Fruit fly (Drosophila melanogaster) whole organism, wandering third instar larva: ENCODE data around the gene Obp18a.
A peak's percentile ranks its signal among the peaks of the same experiment; 100 is the strongest.

ENCODE experiments used
- Abd-B ChIP-seq: fragments of >200 bp; optimal IDR thresholded peaks from 2 replicates; lab custom pipeline; 2017; ENCODE audit warnings: missing biosample characterization, missing genetic modification characterization
- CG32264 ChIP-seq: fragments of 200-800 bp; sonication (Bioruptor generic); optimal IDR thresholded peaks from 2 replicates; lab custom pipeline; 2016; ENCODE audit warnings: missing biosample characterization, missing genetic modification characterization
- CG9705 ChIP-seq: fragments of 200-800 bp; sonication (Bioruptor generic); optimal IDR thresholded peaks from 2 replicates; lab custom pipeline; 2018; ENCODE audit warnings: missing biosample characterization, mild to moderate bottlenecking, missing genetic modification characterization
- CrebA ChIP-seq: fragments of 200-800 bp; sonication (Bioruptor generic); optimal IDR thresholded peaks from 2 replicates; lab custom pipeline; 2016; ENCODE audit warnings: missing biosample characterization, mild to moderate bottlenecking, missing genetic modification characterization, borderline replicate concordance
- Dfd ChIP-seq: fragments of >200 bp; optimal IDR thresholded peaks from 2 replicates; lab custom pipeline; 2017; ENCODE audit warnings: missing biosample characterization, missing genetic modification characterization
- Dif ChIP-seq: fragments of 200-275, 200-300 bp; sonication (Bioruptor generic); optimal IDR thresholded peaks from 2 replicates; lab custom pipeline; 2018; ENCODE audit warnings: missing biosample characterization, missing genetic modification characterization; ENCODE audit not compliant: partially characterized antibody
- GATAd ChIP-seq: sonication (Bioruptor generic); optimal IDR thresholded peaks from 2 replicates; lab custom pipeline; 2016; ENCODE audit warnings: missing biosample characterization, missing genetic modification characterization
- HLH106 ChIP-seq: fragments of 200-800 bp; optimal IDR thresholded peaks from 3 replicates; lab custom pipeline; 2019; ENCODE audit warnings: missing biosample characterization, mild to moderate bottlenecking, missing genetic modification characterization, moderate library complexity
- Hnf4 ChIP-seq: fragments of 200-800 bp; sonication (Bioruptor generic); optimal IDR thresholded peaks from 2 replicates; lab custom pipeline; 2016; ENCODE audit warnings: missing biosample characterization, mild to moderate bottlenecking, missing genetic modification characterization
- Hr78 ChIP-seq: fragments of >200 bp; optimal IDR thresholded peaks from 2 replicates; lab custom pipeline; 2017; ENCODE audit warnings: missing biosample characterization, missing genetic modification characterization
- Hr83 ChIP-seq: fragments of 200-300 bp; sonication (Bioruptor generic); optimal IDR thresholded peaks from 2 replicates; lab custom pipeline; 2016; ENCODE audit warnings: missing biosample characterization, mild to moderate bottlenecking, missing genetic modification characterization, moderate library complexity; ENCODE audit not compliant: poor library complexity, severe bottlenecking
- Jra ChIP-seq: sonication (Bioruptor generic); optimal IDR thresholded peaks from 2 replicates; lab custom pipeline; 2016; ENCODE audit warnings: missing biosample characterization, missing genetic modification characterization
- Mio ChIP-seq: sonication (Bioruptor generic); optimal IDR thresholded peaks from 2 replicates; lab custom pipeline; 2016; ENCODE audit warnings: missing biosample characterization, missing genetic modification characterization
- Myc ChIP-seq: fragments of >200 bp; optimal IDR thresholded peaks from 2 replicates; lab custom pipeline; 2017
- N ChIP-seq: fragments of >200 bp; optimal IDR thresholded peaks from 2 replicates; lab custom pipeline; 2018; ENCODE audit warnings: missing biosample characterization, missing external identifiers, missing genetic modification characterization
- Rel ChIP-seq, 2 experiments: fragments of 200-800 bp; sonication (Bioruptor generic) in 1 of 2; optimal IDR thresholded peaks; 2 replicates in 1 of 2; 3 replicates in 1 of 2; lab custom pipeline; 2016 to 2019; ENCODE audit warnings: mild to moderate bottlenecking in 2 of 2, missing biosample characterization in 2 of 2, missing genetic modification characterization in 2 of 2, moderate library complexity in 1 of 2
- Sp1 ChIP-seq: fragments of 200-800 bp; sonication (Bioruptor generic); optimal IDR thresholded peaks from 3 replicates; lab custom pipeline; 2019; ENCODE audit warnings: missing biosample characterization, mild to moderate bottlenecking, missing genetic modification characterization, moderate library complexity
- Vsx2 ChIP-seq: fragments of 200-300, 225-300 bp; sonication (Bioruptor generic); optimal IDR thresholded peaks from 2 replicates; lab custom pipeline; 2018; ENCODE audit warnings: missing biosample characterization, missing genetic modification characterization; ENCODE audit not compliant: partially characterized antibody
- br ChIP-seq: fragments of 200-800 bp; sonication (Bioruptor generic); optimal IDR thresholded peaks from 2 replicates; lab custom pipeline; 2016; ENCODE audit warnings: missing biosample characterization, missing genetic modification characterization
- brk ChIP-seq: fragments of 200-800 bp; sonication (Bioruptor generic); optimal IDR thresholded peaks from 2 replicates; lab custom pipeline; 2016; ENCODE audit warnings: missing biosample characterization, mild to moderate bottlenecking, missing genetic modification characterization
- dl ChIP-seq, 2 experiments: fragments of 175-275, 200-275 bp in 1 of 2; fragments of 200-275 bp in 1 of 2; sonication (Bioruptor generic); optimal IDR thresholded peaks; lab custom pipeline; 2018; ENCODE audit warnings: mild to moderate bottlenecking in 2 of 2, missing biosample characterization in 2 of 2, missing genetic modification characterization in 2 of 2, moderate library complexity in 2 of 2; ENCODE audit not compliant: partially characterized antibody in 2 of 2, insufficient read depth in 1 of 2
- dmrt93B ChIP-seq: fragments of 200-800 bp; sonication (Bioruptor generic); optimal IDR thresholded peaks from 2 replicates; lab custom pipeline; 2018; ENCODE audit warnings: missing biosample characterization, mild to moderate bottlenecking, missing genetic modification characterization
- dsf ChIP-seq: sonication (Bioruptor generic); optimal IDR thresholded peaks from 2 replicates; lab custom pipeline; 2016; ENCODE audit warnings: missing biosample characterization, missing genetic modification characterization, borderline replicate concordance
- ey ChIP-seq: fragments of 200-800 bp; sonication (Bioruptor generic); optimal IDR thresholded peaks from 2 replicates; lab custom pipeline; 2016; ENCODE audit warnings: missing biosample characterization, missing genetic modification characterization
- foxo ChIP-seq, 2 experiments: fragments of 200-800 bp; sonication (Bioruptor generic); optimal IDR thresholded peaks; 2 replicates in 1 of 2; 3 replicates in 1 of 2; lab custom pipeline; 2016 to 2017; ENCODE audit warnings: missing biosample characterization in 2 of 2, missing genetic modification characterization in 2 of 2
- fru ChIP-seq: fragments of 200-800 bp; sonication (Bioruptor generic); optimal IDR thresholded peaks from 3 replicates; lab custom pipeline; 2016; ENCODE audit warnings: missing biosample characterization, mild to moderate bottlenecking, missing genetic modification characterization
- h ChIP-seq: fragments of 200-800 bp; sonication (Bioruptor generic); optimal IDR thresholded peaks from 3 replicates; lab custom pipeline; 2016; ENCODE audit warnings: missing biosample characterization, mild to moderate bottlenecking, missing genetic modification characterization
- jim ChIP-seq: fragments of 175-275, 200-325 bp; sonication (Bioruptor generic); optimal IDR thresholded peaks from 2 replicates; lab custom pipeline; 2016; ENCODE audit warnings: missing biosample characterization, mild to moderate bottlenecking, missing genetic modification characterization
- lola ChIP-seq: fragments of >200 bp; optimal IDR thresholded peaks from 2 replicates; lab custom pipeline; 2017; ENCODE audit warnings: missing biosample characterization, missing genetic modification characterization
- pan ChIP-seq: fragments of >200 bp; optimal IDR thresholded peaks from 2 replicates; lab custom pipeline; 2017
- psq ChIP-seq: fragments of 200-800 bp; sonication (Bioruptor generic); optimal IDR thresholded peaks from 3 replicates; lab custom pipeline; 2017; ENCODE audit warnings: missing biosample characterization, mild to moderate bottlenecking, missing genetic modification characterization, moderate library complexity
- rgr ChIP-seq: fragments of 200-800 bp; sonication (Bioruptor generic); optimal IDR thresholded peaks from 3 replicates; lab custom pipeline; 2016; ENCODE audit warnings: missing biosample characterization, mild to moderate bottlenecking, missing genetic modification characterization
- sage ChIP-seq: fragments of 200-800 bp; sonication (Bioruptor generic); optimal IDR thresholded peaks from 2 replicates; lab custom pipeline; 2016; ENCODE audit warnings: missing biosample characterization, mild to moderate bottlenecking, missing genetic modification characterization
- sv ChIP-seq: fragments of 200-800 bp; sonication (Bioruptor generic); optimal IDR thresholded peaks from 3 replicates; lab custom pipeline; 2016; ENCODE audit warnings: missing biosample characterization, missing genetic modification characterization
- tai ChIP-seq: sonication (Bioruptor generic); optimal IDR thresholded peaks from 2 replicates; lab custom pipeline; 2016; ENCODE audit warnings: missing biosample characterization, missing genetic modification characterization
- usp ChIP-seq: fragments of >200 bp; optimal IDR thresholded peaks from 2 replicates; lab custom pipeline; 2017; ENCODE audit warnings: missing biosample characterization, missing genetic modification characterization
- woc ChIP-seq: sonication (Bioruptor generic); optimal IDR thresholded peaks from 2 replicates; lab custom pipeline; 2016; ENCODE audit warnings: missing biosample characterization, mild to moderate bottlenecking, missing genetic modification characterization

Gene Obp18a

dm6 chrX:19170791-19171190, 35.1 kb upstream of the Obp18a start, which contains the start of gene Inx5:
Inx5 (minus strand) TSS chrX:19170883.
- peak; percentile 12 for TF ChIP-seq Myc (lab: Kevin White, UChicago)
- no peak for TF ChIP-seq brk (GFP tag; lab: Kevin White, UChicago)

dm6 chrX:19167586-19168403, 32.1 kb upstream of the Obp18a start:
- no peak for TF ChIP-seq ey (GFP tag; lab: Kevin White, UChicago)
- no peak for TF ChIP-seq Hr78 (GFP tag; lab: Kevin White, UChicago)
- TF ChIP-seq Dif (GFP tag; lab: Kevin White, UChicago), result no peak
- TF ChIP-seq rgr (GFP tag; lab: Kevin White, UChicago), result peak; percentile 40
- TF ChIP-seq Vsx2 (GFP tag; lab: Kevin White, UChicago), result no peak
- no peak for TF ChIP-seq Mio (GFP tag; lab: Kevin White, UChicago)
- no peak for TF ChIP-seq GATAd (GFP tag; lab: Kevin White, UChicago)
- TF ChIP-seq brk (GFP tag; lab: Kevin White, UChicago), result no peak
- TF ChIP-seq jim (GFP tag; lab: Kevin White, UChicago), result no peak
- no peak for TF ChIP-seq CG32264 (GFP tag; lab: Kevin White, UChicago)
- TF ChIP-seq CG9705, result no peak
- TF ChIP-seq HLH106 (tag; lab: Kevin White, UChicago), result no peak
- no peak for TF ChIP-seq Hr83 (GFP tag; lab: Kevin White, UChicago)
- TF ChIP-seq br, result no peak
- no peak for TF ChIP-seq sv (GFP tag; lab: Kevin White, UChicago)
- TF ChIP-seq fru (GFP tag; lab: Kevin White, UChicago), result no peak
- TF ChIP-seq tai (GFP tag; lab: Kevin White, UChicago), result no peak
- no peak for TF ChIP-seq psq (GFP tag; lab: Kevin White, UChicago)
- TF ChIP-seq pan (lab: Kevin White, UChicago), result peak; percentile 76
- no peak for TF ChIP-seq usp
- no peak for TF ChIP-seq CrebA
- TF ChIP-seq Dfd (GFP tag; lab: Kevin White, UChicago), result no peak
- TF ChIP-seq sage (GFP tag; lab: Kevin White, UChicago), result no peak
- peak; percentile 7 for TF ChIP-seq Jra (GFP tag; lab: Kevin White, UChicago)
- no peak for TF ChIP-seq lola (GFP tag; lab: Kevin White, UChicago)
- no peak for TF ChIP-seq dsf (GFP tag; lab: Kevin White, UChicago)
- TF ChIP-seq Abd-B (GFP tag; lab: Kevin White, UChicago), result no peak
- TF ChIP-seq Sp1 (GFP tag; lab: Kevin White, UChicago), result no peak
- no peak for TF ChIP-seq dl (GFP tag; optimal IDR thresholded peaks at IDR 0.05; lab: Kevin White, UChicago; ENCODE audit: insufficient read depth in 1 of 2, partially characterized antibody in 2 of 2)
- TF ChIP-seq Hnf4 (GFP tag; lab: Kevin White, UChicago), result no peak
- TF ChIP-seq dmrt93B (GFP tag; lab: Kevin White, UChicago), result no peak
- TF ChIP-seq woc (GFP tag; lab: Kevin White, UChicago), result peak; percentile 58
- TF ChIP-seq Rel (GFP tag; optimal IDR thresholded peaks at IDR 0.05; lab: Kevin White, UChicago), result no peak
- peak; percentile 53 for TF ChIP-seq Rel (tag; optimal IDR thresholded peaks at IDR 0.05; lab: Kevin White, UChicago)
- no peak for TF ChIP-seq foxo (GFP tag; optimal IDR thresholded peaks at IDR 0.05; lab: Kevin White, UChicago)
- TF ChIP-seq Myc (lab: Kevin White, UChicago), result no peak
- peak; percentile 62 for TF ChIP-seq h (GFP tag; lab: Kevin White, UChicago)
- TF ChIP-seq N (GFP tag; lab: Kevin White, UChicago), result no peak
